Worm (Caenorhabditis elegans) whole organism, L2 larva: ENCODE measurements around the gene Y48G9A.6.

ENCODE experiments used
- C34F6.9 ChIP-seq: fragments of 150-350 bp; optimal IDR thresholded peaks from 2 replicates; lab custom pipeline; 2014; ENCODE audit warnings: missing biosample characterization, missing genetic modification characterization
- F13H6.1 ChIP-seq: sonication (generic microtip); optimal IDR thresholded peaks from 2 replicates; lab custom pipeline; 2016; ENCODE audit warnings: missing genetic modification characterization, missing compliant biosample characterization
- R02D3.7 ChIP-seq: fragments of 150-350 bp; optimal IDR thresholded peaks from 2 replicates; lab custom pipeline; 2014; ENCODE audit warnings: missing biosample characterization, missing genetic modification characterization
- Y55F3AM.14 ChIP-seq: fragments of 200-800 bp; sonication (Bioruptor generic); optimal IDR thresholded peaks from 2 replicates; lab custom pipeline; 2018; ENCODE audit warnings: mild to moderate bottlenecking, missing genetic modification characterization, missing compliant biosample characterization
- ZK546.5 ChIP-seq: sonication (generic microtip); optimal IDR thresholded peaks from 2 replicates; lab custom pipeline; 2017; ENCODE audit warnings: missing biosample characterization, missing genetic modification characterization
- alr-1 ChIP-seq: fragments of 150-350 bp; optimal IDR thresholded peaks from 2 replicates; lab custom pipeline; 2014; ENCODE audit warnings: missing biosample characterization, missing genetic modification characterization
- aly-2 ChIP-seq: fragments of 150-350 bp; optimal IDR thresholded peaks from 2 replicates; lab custom pipeline; 2014; ENCODE audit warnings: missing biosample characterization, missing genetic modification characterization
- ama-1 ChIP-seq: fragments of 150-350 bp; optimal IDR thresholded peaks from 2 replicates; lab custom pipeline; 2018; ENCODE audit warnings: inconsistent platforms
- blmp-1 ChIP-seq: sonication (generic microtip); optimal IDR thresholded peaks from 2 replicates; lab custom pipeline; 2017; ENCODE audit warnings: missing genetic modification characterization, mild to moderate bottlenecking, missing compliant biosample characterization, antibody characterized with exemption, moderate library complexity; ENCODE audit not compliant: insufficient read depth
- ceh-16 ChIP-seq: fragments of 150-350 bp; optimal IDR thresholded peaks from 2 replicates; lab custom pipeline; 2014; ENCODE audit warnings: missing biosample characterization, missing genetic modification characterization
- crh-2 ChIP-seq: sonication (generic microtip); optimal IDR thresholded peaks from 2 replicates; lab custom pipeline; 2017; ENCODE audit warnings: missing biosample characterization, missing genetic modification characterization
- egl-27 ChIP-seq: sonication (generic microtip); optimal IDR thresholded peaks from 3 replicates; lab custom pipeline; 2017; ENCODE audit warnings: missing biosample characterization, missing genetic modification reagents, missing genetic modification characterization
- elt-1 ChIP-seq: fragments of 150-350 bp; optimal IDR thresholded peaks from 2 replicates; lab custom pipeline; 2014; ENCODE audit warnings: missing biosample characterization, missing genetic modification characterization
- elt-3 ChIP-seq: sonication (generic microtip); optimal IDR thresholded peaks from 2 replicates; lab custom pipeline; 2017; ENCODE audit warnings: missing biosample characterization, missing genetic modification characterization
- fos-1 ChIP-seq: fragments of 150-350 bp; optimal IDR thresholded peaks from 2 replicates; lab custom pipeline; 2014; ENCODE audit warnings: missing biosample characterization, missing genetic modification characterization
- gmeb-1 ChIP-seq: fragments of 150-350 bp; optimal IDR thresholded peaks from 2 replicates; lab custom pipeline; 2014; ENCODE audit warnings: missing biosample characterization, missing genetic modification characterization
- lin-11 ChIP-seq: fragments of 150-350 bp; sonication (generic microtip); optimal IDR thresholded peaks from 2 replicates; lab custom pipeline; 2014; ENCODE audit warnings: missing biosample characterization, missing genetic modification characterization, inconsistent platforms, mixed read lengths
- lin-13 ChIP-seq: fragments of 150-350 bp; optimal IDR thresholded peaks from 2 replicates; lab custom pipeline; 2014; ENCODE audit warnings: missing biosample characterization, missing genetic modification reagents, missing genetic modification characterization
- lin-39 ChIP-seq: fragments of 150-350 bp; optimal IDR thresholded peaks from 2 replicates; lab custom pipeline; 2014; ENCODE audit warnings: missing biosample characterization, missing genetic modification reagents, missing genetic modification characterization
- lsy-2 ChIP-seq, 2 experiments: fragments of 150-350 bp in 1 of 2; sonication (generic microtip) in 1 of 2; optimal IDR thresholded peaks; 2 replicates each; lab custom pipeline; 2014 to 2017; ENCODE audit warnings: missing biosample characterization in 2 of 2, missing genetic modification characterization in 2 of 2
- mab-5 ChIP-seq: fragments of 150-350 bp; optimal IDR thresholded peaks from 2 replicates; lab custom pipeline; 2014; ENCODE audit warnings: missing biosample characterization, missing genetic modification characterization
- mbf-1 ChIP-seq: sonication (generic microtip); optimal IDR thresholded peaks from 2 replicates; lab custom pipeline; 2017; ENCODE audit warnings: missing biosample characterization, missing genetic modification characterization
- mdl-1 ChIP-seq, 2 experiments: fragments of 150-350 bp in 1 of 2; sonication (generic microtip) in 1 of 2; optimal IDR thresholded peaks; 2 replicates each; lab custom pipeline; 2017; ENCODE audit warnings: missing biosample characterization in 2 of 2, missing genetic modification characterization in 2 of 2
- nhr-10 ChIP-seq: sonication (generic microtip); optimal IDR thresholded peaks from 2 replicates; lab custom pipeline; 2017; ENCODE audit warnings: missing biosample characterization, missing genetic modification characterization
- nhr-11 ChIP-seq: fragments of 150-350 bp; optimal IDR thresholded peaks from 2 replicates; lab custom pipeline; 2014; ENCODE audit warnings: missing biosample characterization, missing genetic modification characterization
- nhr-129 ChIP-seq: fragments of 150-350 bp; optimal IDR thresholded peaks from 2 replicates; lab custom pipeline; 2014; ENCODE audit warnings: missing biosample characterization, missing genetic modification characterization
- nhr-21 ChIP-seq: fragments of 150-350 bp; optimal IDR thresholded peaks from 2 replicates; lab custom pipeline; 2014; ENCODE audit warnings: missing biosample characterization, missing genetic modification characterization
- nhr-23 ChIP-seq: fragments of 150-350 bp; optimal IDR thresholded peaks from 2 replicates; lab custom pipeline; 2014; ENCODE audit warnings: missing biosample characterization, missing genetic modification reagents, missing genetic modification characterization
- nhr-237 ChIP-seq: fragments of 150-350 bp; optimal IDR thresholded peaks from 2 replicates; lab custom pipeline; 2014; ENCODE audit warnings: missing biosample characterization, missing genetic modification characterization
- nhr-25 ChIP-seq: fragments of 150-350 bp; sonication (generic microtip); optimal IDR thresholded peaks from 3 replicates; lab custom pipeline; 2014; ENCODE audit warnings: missing biosample characterization, missing genetic modification characterization
- nhr-6 ChIP-seq: fragments of 150-350 bp; optimal IDR thresholded peaks from 2 replicates; lab custom pipeline; 2014; ENCODE audit warnings: missing biosample characterization, missing genetic modification characterization
- nhr-77 ChIP-seq: fragments of 150-350 bp; optimal IDR thresholded peaks from 2 replicates; lab custom pipeline; 2014; ENCODE audit warnings: missing biosample characterization, missing genetic modification characterization
- sem-4 ChIP-seq: fragments of 150-350 bp; optimal IDR thresholded peaks from 2 replicates; lab custom pipeline; 2014; ENCODE audit warnings: missing biosample characterization, missing genetic modification reagents, missing genetic modification characterization
- skn-1 ChIP-seq: sonication (generic microtip); optimal IDR thresholded peaks from 2 replicates; lab custom pipeline; 2017; ENCODE audit warnings: missing biosample characterization, missing genetic modification characterization
- sma-3 ChIP-seq: sonication (generic microtip); optimal IDR thresholded peaks from 2 replicates; lab custom pipeline; 2016; ENCODE audit warnings: missing genetic modification reagents, missing genetic modification characterization, missing compliant biosample characterization
- sma-9 ChIP-seq, 2 experiments: fragments of 150-350 bp in 1 of 2; sonication (generic microtip) in 1 of 2; optimal IDR thresholded peaks; 2 replicates each; lab custom pipeline; 2014 to 2016; ENCODE audit warnings: missing genetic modification characterization in 2 of 2, mild to moderate bottlenecking in 1 of 2, missing biosample characterization in 1 of 2, missing compliant biosample characterization in 1 of 2, missing genetic modification reagents in 1 of 2, moderate library complexity in 1 of 2
- snpc-4 ChIP-seq: fragments of 150-350 bp; optimal IDR thresholded peaks from 2 replicates; lab custom pipeline; 2014; ENCODE audit warnings: missing biosample characterization, missing genetic modification characterization
- unc-55 ChIP-seq: fragments of 150-350 bp; sonication (generic microtip); optimal IDR thresholded peaks from 3 replicates; lab custom pipeline; 2014; ENCODE audit warnings: missing biosample characterization, missing genetic modification reagents, missing genetic modification characterization
- zag-1 ChIP-seq: fragments of 150-350 bp; optimal IDR thresholded peaks from 2 replicates; lab custom pipeline; 2014; ENCODE audit warnings: missing biosample characterization, missing genetic modification characterization
- ztf-1 ChIP-seq: fragments of 200-800 bp; sonication (Bioruptor generic); conservative IDR thresholded peaks from 2 replicates; pipeline ENCODE4 v1.3.6; 2022; ENCODE audit warnings: missing genetic modification characterization, missing compliant biosample characterization
- ztf-11 ChIP-seq: sonication (generic microtip); optimal IDR thresholded peaks from 2 replicates; lab custom pipeline; 2017; ENCODE audit warnings: missing biosample characterization, missing genetic modification characterization
- ztf-4 ChIP-seq: fragments of 150-350 bp; optimal IDR thresholded peaks from 2 replicates; lab custom pipeline; 2014; ENCODE audit warnings: missing biosample characterization, missing genetic modification characterization

Y48G9A.6 gene

ce11 chrIII:2089453-2089852 lies 28.2 kb upstream of the Y48G9A.6 start:
- TF ChIP-seq snpc-4 (tag; lab: Kevin White, UChicago) (no peak), nhr-10 (no peak), nhr-11 (tag; lab: Kevin White, UChicago) (no peak), ZK546.5 (no peak), nhr-23 (tag; lab: Kevin White, UChicago) (no peak), sem-4 (no peak), elt-1 (tag; lab: Kevin White, UChicago) (no peak), R02D3.7 (tag; lab: Kevin White, UChicago) (no peak), ztf-11 (no peak), nhr-6 (tag; lab: Kevin White, UChicago) (no peak), unc-55 (GFP tag; lab: Kevin White, UChicago) (peak; percentile 49), Y55F3AM.14 (no peak), alr-1 (no peak), aly-2 (tag; lab: Kevin White, UChicago) (no peak), nhr-21 (tag; lab: Kevin White, UChicago) (no peak), elt-3 (tag; lab: Kevin White, UChicago) (no peak), ama-1 (no peak), egl-27 (no peak), mab-5 (tag; lab: Kevin White, UChicago) (no peak), nhr-25 (tag; lab: Kevin White, UChicago) (no peak), sma-3 (GFP tag; lab: Kevin White, UChicago) (no peak), nhr-237 (tag; lab: Kevin White, UChicago) (no peak), lin-11 (tag; lab: Kevin White, UChicago) (no peak), nhr-77 (tag; lab: Kevin White, UChicago) (no peak), sma-9 (GFP tag; optimal IDR thresholded peaks at IDR 0.05; lab: Kevin White, UChicago) (no peak), sma-9 (tag; optimal IDR thresholded peaks at IDR 0.05; lab: Kevin White, UChicago) (no peak), ztf-4 (no peak), lin-39 (tag; lab: Kevin White, UChicago) (no peak), lsy-2 (tag; optimal IDR thresholded peaks at IDR 0.05; lab: Kevin White, UChicago) (peak in 1 of 2 experiments; percentile 43), lin-13 (GFP tag; lab: Kevin White, UChicago) (peak; percentile 20), zag-1 (no peak), gmeb-1 (peak; percentile 11), nhr-129 (tag; lab: Kevin White, UChicago) (peak; percentile 15), ceh-16 (tag; lab: Kevin White, UChicago) (no peak), mdl-1 (tag; optimal IDR thresholded peaks at IDR 0.05; lab: Kevin White, UChicago) (no peak), mbf-1 (tag; lab: Kevin White, UChicago) (no peak), ztf-1 (no peak), crh-2 (no peak), C34F6.9 (peak; percentile 56), fos-1 (tag; lab: Kevin White, UChicago) (peak; percentile 9), F13H6.1 (tag; lab: Kevin White, UChicago) (peak; percentile 17), skn-1 (tag; lab: Kevin White, UChicago) (no peak)

DNA sequence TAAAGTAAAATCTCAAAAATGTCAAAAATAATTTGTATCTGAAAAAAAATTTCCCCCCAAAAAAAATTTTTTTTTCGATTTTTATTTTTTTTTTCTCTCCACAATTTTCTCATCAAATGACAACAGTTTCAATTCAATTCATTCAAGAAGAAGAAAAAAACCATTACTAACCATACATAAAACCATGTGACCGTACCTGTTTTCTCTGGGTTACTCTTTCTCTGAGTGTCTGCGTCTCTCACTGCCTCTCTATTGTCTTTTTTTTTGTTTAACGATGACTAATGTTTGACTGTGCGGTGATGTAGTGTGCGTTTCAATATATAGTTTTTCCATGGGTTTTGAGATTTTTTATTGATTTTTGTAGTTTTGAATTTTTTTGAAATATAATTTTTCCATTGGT lies 26.9 kb upstream of the Y48G9A.6 start:
- peak; percentile 73 for TF ChIP-seq F13H6.1 (tag; lab: Kevin White, UChicago)
- TF ChIP-seq nhr-21 (tag; lab: Kevin White, UChicago): peak; percentile 11
- peak; percentile 34 for TF ChIP-seq lin-13 (GFP tag; lab: Kevin White, UChicago)
- TF ChIP-seq crh-2: peak; percentile 75
- peak; percentile 27 for TF ChIP-seq ztf-4
- no peak for TF ChIP-seq snpc-4 (tag; lab: Kevin White, UChicago)
- no peak for TF ChIP-seq nhr-10
- no peak for TF ChIP-seq Y55F3AM.14
- TF ChIP-seq lsy-2 (tag; optimal IDR thresholded peaks at IDR 0.05; lab: Kevin White, UChicago): peak in 1 of 2 experiments; percentile 62
- TF ChIP-seq C34F6.9: peak; percentile 64
- TF ChIP-seq sem-4: peak; percentile 63
- peak; percentile 80 for TF ChIP-seq sma-3 (GFP tag; lab: Kevin White, UChicago)
- peak; percentile 59 for TF ChIP-seq nhr-129 (tag; lab: Kevin White, UChicago)
- peak; percentile 37 for TF ChIP-seq blmp-1 (tag; lab: Kevin White, UChicago)
- TF ChIP-seq fos-1 (tag; lab: Kevin White, UChicago): peak; percentile 89
- peak; percentile 63 for TF ChIP-seq nhr-6 (tag; lab: Kevin White, UChicago)
- TF ChIP-seq gmeb-1: peak; percentile 77
- peak; percentile 87 for TF ChIP-seq nhr-25 (tag; lab: Kevin White, UChicago)
- no peak for TF ChIP-seq ztf-11
